Worm (Caenorhabditis elegans): ENCODE results near the gene ZC443.1.

DNA sequence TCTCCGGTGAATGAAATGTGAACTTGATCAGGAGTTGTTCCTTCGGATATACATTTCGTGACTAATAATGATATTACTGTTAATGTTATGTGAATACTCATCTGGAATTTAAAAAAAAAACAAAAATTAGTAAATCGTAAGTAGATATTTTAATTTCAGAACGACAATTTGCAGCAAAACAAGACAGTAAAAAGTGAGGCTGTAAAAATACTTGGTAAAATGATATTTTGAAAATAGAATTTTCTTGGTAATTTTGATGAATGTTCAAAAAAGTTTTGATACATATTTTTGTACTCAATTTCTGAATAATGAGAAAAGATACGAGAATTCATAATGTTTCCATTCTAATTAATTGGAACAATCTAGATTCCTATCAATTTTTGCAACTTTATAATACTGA lies 50.2 kb downstream of the ZC443.1 start, which contains the start of gene papl-1:
- TF ChIP-seq lin-32 (GFP tag; optimal IDR thresholded peaks at IDR 0.05) (no peak), unc-62 (GFP tag; optimal IDR thresholded peaks at IDR 0.05) (no peak), nhr-76 (tag; optimal IDR thresholded peaks at IDR 0.05) (no peak), ztf-11 (tag; optimal IDR thresholded peaks at IDR 0.05) (no peak), nhr-12 (tag; optimal IDR thresholded peaks at IDR 0.05) (no peak), snpc-4 (tag; optimal IDR thresholded peaks at IDR 0.05) (no peak), M03D4.4 (tag; optimal IDR thresholded peaks at IDR 0.05) (no peak), unc-39 (tag; optimal IDR thresholded peaks at IDR 0.05) (no peak), pha-4 (tag; optimal IDR thresholded peaks at IDR 0.05) (no peak), nhr-237 (tag; optimal IDR thresholded peaks at IDR 0.05) (no peak), lsy-2 (tag; optimal IDR thresholded peaks at IDR 0.05) (no peak), tbx-8 (GFP tag; optimal IDR thresholded peaks at IDR 0.05) (no peak), elt-1 (tag; optimal IDR thresholded peaks at IDR 0.05; ENCODE audit: borderline replicate concordance, insufficient read depth) (no peak), elt-3 (tag; optimal IDR thresholded peaks at IDR 0.05) (no peak)
